Worm (Caenorhabditis elegans) whole organism, L4/young adult: Measurements from ENCODE around the gene btb-10.

Source experiments
- W03F9.2 ChIP-seq: fragments of 150-350 bp; optimal IDR thresholded peaks from 2 replicates; lab custom pipeline; 2014; ENCODE audit warnings: missing biosample characterization, missing genetic modification characterization
- him-1 ChIP-seq: sonication (generic microtip); optimal IDR thresholded peaks from 2 replicates; lab custom pipeline; 2016; ENCODE audit warnings: missing genotype, missing genetic modification reagents, missing genetic modification characterization, missing compliant biosample characterization

DNA sequence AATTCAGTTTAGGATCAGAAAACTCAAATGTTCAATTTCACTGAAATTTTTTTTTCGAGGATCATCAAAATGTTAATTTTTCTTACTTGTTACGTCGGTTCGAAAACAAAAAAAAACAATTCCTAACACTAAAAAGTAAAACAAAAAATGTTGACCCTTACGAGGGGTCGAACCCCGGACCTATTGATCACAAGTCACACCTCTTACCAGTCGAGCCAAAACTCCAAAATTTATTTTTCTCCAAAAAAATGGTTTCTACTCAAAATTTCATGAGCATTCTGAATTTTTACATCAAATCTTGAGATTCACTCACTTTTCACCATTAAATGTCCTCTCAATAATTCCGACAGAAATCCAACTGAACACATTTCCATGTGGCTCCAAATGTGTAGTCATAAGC is 41.6 kb upstream of the btb-10 start:
- TF ChIP-seq him-1 (no peak), W03F9.2 (tag; lab: Kevin White, UChicago) (no peak)
